Fruit fly (Drosophila melanogaster) S2 (cell line): Measurements from ENCODE around the gene drpr.

Experiments
- CG8478 ChIP-seq: fragments of >200 bp; optimal IDR thresholded peaks from 2 replicates; lab custom pipeline; 2018
- CTCF ChIP-seq, 2 experiments: fragments of >200 bp; optimal IDR thresholded peaks; 2 replicates each; lab custom pipeline; 2018

- TF ChIP-seq CTCF (optimal IDR thresholded peaks at IDR 0.05; lab: Kevin White, UChicago): peak; percentile 24 to 40
- TF ChIP-seq CG8478 (lab: Kevin White, UChicago): no peak
Measured at dm6 chr3L:1730873-1731272, at the start of gene drpr.
